Fruit fly (Drosophila melanogaster) Kc167 (cell line): ENCODE results near the gene Gr93c.

Experiments used
- Myc ChIP-seq: fragments of >200 bp; optimal IDR thresholded peaks from 2 replicates; lab custom pipeline; 2017; ENCODE audit warnings: missing external identifiers
- h ChIP-seq: fragments of >200 bp; optimal IDR thresholded peaks from 3 replicates; lab custom pipeline; 2018; ENCODE audit warnings: missing external identifiers
- insv ChIP-seq: fragments of >200 bp; optimal IDR thresholded peaks from 3 replicates; lab custom pipeline; 2018; ENCODE audit warnings: missing external identifiers
- psq ChIP-seq: fragments of >200 bp; optimal IDR thresholded peaks from 2 replicates; lab custom pipeline; 2017; ENCODE audit warnings: missing external identifiers
- ttk ChIP-seq: sonication (Bioruptor generic); optimal IDR thresholded peaks from 2 replicates; lab custom pipeline; 2017; ENCODE audit warnings: missing external identifiers

DNA sequence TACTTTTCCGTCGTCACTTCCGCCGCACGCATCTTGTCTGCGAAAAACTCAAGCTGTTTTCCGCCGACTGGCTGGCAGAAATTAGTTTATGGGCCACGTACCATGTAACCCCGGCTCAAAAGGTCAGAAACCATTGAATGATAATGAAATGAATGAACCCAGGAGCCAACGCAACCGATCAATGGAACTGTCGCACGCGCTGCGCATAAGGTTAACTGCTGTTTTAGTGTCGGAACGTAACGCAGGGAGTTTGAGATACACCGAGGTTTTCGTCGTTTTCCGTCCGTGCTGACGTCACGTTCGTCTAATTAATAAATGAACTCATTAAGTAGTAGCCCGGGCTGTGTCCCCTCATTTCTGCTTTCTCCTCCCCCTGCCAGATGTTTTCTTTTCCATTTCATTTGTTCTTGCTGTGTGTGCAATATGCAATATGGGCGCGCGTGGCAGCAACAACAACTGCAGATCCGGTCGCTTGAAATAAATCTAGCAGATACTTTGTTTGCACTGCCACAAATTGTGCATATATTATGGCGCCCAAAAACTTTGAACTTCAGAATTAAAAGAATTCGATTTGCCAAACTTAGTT is 13.3 kb upstream of the Gr93c start:
- TF ChIP-seq h (lab: Kevin White, UChicago) (no peak), ttk (lab: Kevin White, UChicago) (no peak), Myc (lab: Kevin White, UChicago) (no peak), psq (lab: Kevin White, UChicago) (no peak), insv (no peak)
